ENCODE assay signal across 4 worm cellular contexts in genomic region chrV:11239187-11239725, ce11.
TF ChIP-seq lines count a peak whose summit lies in the region.

TSS of gene dvc-1 (minus strand) at chrV:11239331.
TSS of gene ima-1 (plus strand) at chrV:11239675.

TF ChIP-seq in whole organism, L2 larva, 48 proteins besides CTCF, POLR2A, EP300 and RAD21 (continues in another document):
- TF ChIP-seq ama-1 (optimal IDR thresholded peaks at IDR 0.05; lab: Kevin White, UChicago) (no peak), sma-9 (GFP tag; optimal IDR thresholded peaks at IDR 0.05; lab: Kevin White, UChicago) (peak; percentile 32), sma-9 (tag; optimal IDR thresholded peaks at IDR 0.05; lab: Kevin White, UChicago) (no peak), sem-4 (tag; optimal IDR thresholded peaks at IDR 0.05; lab: Kevin White, UChicago) (no peak), nhr-10 (tag; optimal IDR thresholded peaks at IDR 0.05; lab: Kevin White, UChicago) (no peak), lsy-2 (tag; optimal IDR thresholded peaks at IDR 0.05; lab: Kevin White, UChicago) (peak; percentile 25 to 73), ZK546.5 (tag; optimal IDR thresholded peaks at IDR 0.05; lab: Kevin White, UChicago) (no peak), Y55F3AM.14 (GFP tag; optimal IDR thresholded peaks at IDR 0.05; lab: Kevin White, UChicago) (no peak), ceh-16 (tag; optimal IDR thresholded peaks at IDR 0.05; lab: Kevin White, UChicago) (no peak), nhr-23 (tag; optimal IDR thresholded peaks at IDR 0.05; lab: Kevin White, UChicago) (no peak), mdl-1 (tag; optimal IDR thresholded peaks at IDR 0.05; lab: Kevin White, UChicago) (no peak), ztf-4 (tag; optimal IDR thresholded peaks at IDR 0.05; lab: Kevin White, UChicago) (no peak), gmeb-1 (tag; optimal IDR thresholded peaks at IDR 0.05; lab: Kevin White, UChicago) (peak; percentile 69), skn-1 (tag; optimal IDR thresholded peaks at IDR 0.05; lab: Kevin White, UChicago) (no peak), peb-1 (tag; optimal IDR thresholded peaks at IDR 0.05; lab: Kevin White, UChicago) (no peak), nhr-237 (tag; optimal IDR thresholded peaks at IDR 0.05; lab: Kevin White, UChicago) (no peak), lin-39 (tag; optimal IDR thresholded peaks at IDR 0.05; lab: Kevin White, UChicago) (no peak), zag-1 (tag; optimal IDR thresholded peaks at IDR 0.05; lab: Kevin White, UChicago) (no peak), nhr-77 (tag; optimal IDR thresholded peaks at IDR 0.05; lab: Kevin White, UChicago) (no peak), unc-62 (GFP tag; optimal IDR thresholded peaks at IDR 0.05; lab: Kevin White, UChicago) (no peak), dmd-4 (tag; optimal IDR thresholded peaks at IDR 0.05; lab: Kevin White, UChicago) (no peak), mab-5 (tag; optimal IDR thresholded peaks at IDR 0.05; lab: Kevin White, UChicago) (no peak), unc-39 (tag; optimal IDR thresholded peaks at IDR 0.05; lab: Kevin White, UChicago) (no peak), ceh-82 (tag; optimal IDR thresholded peaks at IDR 0.05; lab: Kevin White, UChicago) (peak; percentile 69), elt-3 (tag; optimal IDR thresholded peaks at IDR 0.05; lab: Kevin White, UChicago) (no peak)

TF ChIP-seq in whole organism, L4 larva, 104 proteins besides CTCF, POLR2A, EP300 and RAD21 (continues in another document):
- TF ChIP-seq mdl-1 (tag; optimal IDR thresholded peaks at IDR 0.05; lab: Kevin White, UChicago) (no peak), daf-16 (GFP tag; optimal IDR thresholded peaks at IDR 0.05; lab: Kevin White, UChicago) (no peak), daf-16 (tag; optimal IDR thresholded peaks at IDR 0.05; lab: Kevin White, UChicago) (no peak), snpc-4 (tag; optimal IDR thresholded peaks at IDR 0.05; lab: Kevin White, UChicago) (no peak), zip-2 (tag; optimal IDR thresholded peaks at IDR 0.05; lab: Kevin White, UChicago) (no peak), ctbp-1 (GFP tag; IDR thresholded peaks at IDR 0.05; lab: Robert Waterston, UW) (0 out of 2 replicates have a peak, but pooled peaks have one; percentile 8), mxl-3 (GFP tag; optimal IDR thresholded peaks at IDR 0.05; lab: Kevin White, UChicago) (peak; percentile 11), madf-5 (GFP tag; IDR thresholded peaks at IDR 0.05; lab: Robert Waterston, UW) (no peak), unc-62 (GFP tag; optimal IDR thresholded peaks at IDR 0.05 in 1 of 2; lab: Kevin White, UChicago) (no peak), unc-62 (tag; optimal IDR thresholded peaks at IDR 0.05; lab: Kevin White, UChicago) (no peak), zfp-2 (tag; optimal IDR thresholded peaks at IDR 0.05; lab: Kevin White, UChicago) (no peak), mdt-29 (GFP tag; IDR thresholded peaks at IDR 0.05; lab: Robert Waterston, UW) (peak; percentile 31; the same call in 1 of the 2 replicates), nhr-10 (tag; optimal IDR thresholded peaks at IDR 0.05; lab: Kevin White, UChicago) (no peak), tag-97 (GFP tag; IDR thresholded peaks at IDR 0.05; lab: Robert Waterston, UW) (no peak), nhr-11 (tag; optimal IDR thresholded peaks at IDR 0.05; lab: Kevin White, UChicago) (no peak), lin-1 (GFP tag; IDR thresholded peaks at IDR 0.05; lab: Robert Waterston, UW) (no peak), madf-9 (GFP tag; conservative IDR thresholded peaks at IDR 0.05; lab: Robert Waterston, UW) (no peak), dve-1 (tag; optimal IDR thresholded peaks at IDR 0.05; lab: Kevin White, UChicago; ENCODE audit: insufficient read depth) (peak; percentile 43), lin-39 (tag; optimal IDR thresholded peaks at IDR 0.05; lab: Kevin White, UChicago) (no peak), ces-1 (GFP tag; optimal IDR thresholded peaks at IDR 0.05; lab: Kevin White, UChicago) (no peak), lin-38 (GFP tag; IDR thresholded peaks at IDR 0.05; lab: Robert Waterston, UW) (peak; percentile 82), cey-2 (tag; optimal IDR thresholded peaks at IDR 0.05; lab: Kevin White, UChicago; ENCODE audit: borderline replicate concordance, insufficient read depth) (no peak), ceh-82 (tag; optimal IDR thresholded peaks at IDR 0.05; lab: Kevin White, UChicago) (no peak), nhr-48 (tag; optimal IDR thresholded peaks at IDR 0.05; lab: Kevin White, UChicago) (no peak)

TF ChIP-seq in whole organism, late embryonic, 69 proteins besides CTCF, POLR2A, EP300 and RAD21 (continues in another document):
- TF ChIP-seq hlh-30 (tag; optimal IDR thresholded peaks at IDR 0.05; lab: Kevin White, UChicago; ENCODE audit: insufficient read depth) (peak; percentile 70), ceh-30 (tag; optimal IDR thresholded peaks at IDR 0.05; lab: Kevin White, UChicago) (no peak), pat-9 (tag; optimal IDR thresholded peaks at IDR 0.05; lab: Kevin White, UChicago) (peak; percentile 71), pros-1 (tag; optimal IDR thresholded peaks at IDR 0.05; lab: Kevin White, UChicago) (no peak), elt-2 (tag; optimal IDR thresholded peaks at IDR 0.05; lab: Kevin White, UChicago) (peak; percentile 90), gmeb-2 (tag; optimal IDR thresholded peaks at IDR 0.05; lab: Kevin White, UChicago) (peak; percentile 63), ref-2 (tag; optimal IDR thresholded peaks at IDR 0.05; lab: Kevin White, UChicago) (peak; percentile 65), madf-2 (tag; optimal IDR thresholded peaks at IDR 0.05; lab: Kevin White, UChicago) (peak; percentile 38), fax-1 (tag; optimal IDR thresholded peaks at IDR 0.05; lab: Kevin White, UChicago) (peak; percentile 66), ets-4 (tag; optimal IDR thresholded peaks at IDR 0.05; lab: Kevin White, UChicago) (peak; percentile 23), ztf-16 (tag; optimal IDR thresholded peaks at IDR 0.05; lab: Kevin White, UChicago) (peak; percentile 82), sox-2 (GFP tag; IDR thresholded peaks at IDR 0.05; lab: Robert Waterston, UW) (peak; percentile 46), rnt-1 (tag; optimal IDR thresholded peaks at IDR 0.05; lab: Kevin White, UChicago) (peak; percentile 76), ceh-31 (tag; optimal IDR thresholded peaks at IDR 0.05; lab: Kevin White, UChicago) (peak; percentile 82), ceh-18 (tag; optimal IDR thresholded peaks at IDR 0.05; lab: Kevin White, UChicago) (peak; percentile 24), unc-42 (tag; optimal IDR thresholded peaks at IDR 0.05; lab: Kevin White, UChicago) (peak; percentile 28), nhr-11 (tag; optimal IDR thresholded peaks at IDR 0.05; lab: Kevin White, UChicago) (no peak), ceh-6 (GFP tag; optimal IDR thresholded peaks at IDR 0.05; lab: Kevin White, UChicago) (peak; percentile 65), sox-4 (tag; optimal IDR thresholded peaks at IDR 0.05; lab: Kevin White, UChicago) (peak; percentile 65), pag-3 (tag; optimal IDR thresholded peaks at IDR 0.05; lab: Kevin White, UChicago; ENCODE audit: borderline replicate concordance) (no peak), K02D7.2 (tag; optimal IDR thresholded peaks at IDR 0.05; lab: Kevin White, UChicago) (peak; percentile 62), nfya-1 (tag; optimal IDR thresholded peaks at IDR 0.05; lab: Kevin White, UChicago) (peak; percentile 75), lim-6 (tag; optimal IDR thresholded peaks at IDR 0.05; lab: Kevin White, UChicago) (peak; percentile 42), ama-1 (optimal IDR thresholded peaks at IDR 0.05; lab: Kevin White, UChicago) (no peak), ahr-1 (tag; optimal IDR thresholded peaks at IDR 0.05; lab: Kevin White, UChicago) (peak; percentile 76), lin-11 (tag; optimal IDR thresholded peaks at IDR 0.05; lab: Kevin White, UChicago) (peak; percentile 17)

TF ChIP-seq in whole organism, mixed stage, embryonic, 35 proteins besides CTCF, POLR2A, EP300 and RAD21 (continues in another document):
- TF ChIP-seq elt-1 (tag; optimal IDR thresholded peaks at IDR 0.05; lab: Kevin White, UChicago; ENCODE audit: borderline replicate concordance, insufficient read depth) (peak; percentile 2), M03D4.4 (tag; optimal IDR thresholded peaks at IDR 0.05; lab: Kevin White, UChicago) (peak; percentile 78), flh-1 (GFP tag; optimal IDR thresholded peaks at IDR 0.05; lab: Kevin White, UChicago) (no peak), elt-3 (tag; optimal IDR thresholded peaks at IDR 0.05; lab: Kevin White, UChicago) (no peak), nhr-2 (tag; optimal IDR thresholded peaks at IDR 0.05; lab: Kevin White, UChicago) (no peak), nhr-76 (tag; optimal IDR thresholded peaks at IDR 0.05; lab: Kevin White, UChicago) (peak; percentile 70), ham-2 (GFP tag; optimal IDR thresholded peaks at IDR 0.05; lab: Kevin White, UChicago) (peak; percentile 14), mep-1 (tag; optimal IDR thresholded peaks at IDR 0.05; lab: Kevin White, UChicago) (peak; percentile 75), unc-39 (tag; optimal IDR thresholded peaks at IDR 0.05; lab: Kevin White, UChicago) (no peak), nhr-12 (tag; optimal IDR thresholded peaks at IDR 0.05; lab: Kevin White, UChicago) (peak; percentile 56), hlh-1 (tag; optimal IDR thresholded peaks at IDR 0.05; lab: Kevin White, UChicago) (peak; percentile 48), lsy-2 (tag; optimal IDR thresholded peaks at IDR 0.05; lab: Kevin White, UChicago) (peak; percentile 56), ceh-39 (tag; optimal IDR thresholded peaks at IDR 0.05; lab: Kevin White, UChicago) (no peak), lin-32 (GFP tag; optimal IDR thresholded peaks at IDR 0.05; lab: Kevin White, UChicago) (no peak), cnd-1 (tag; optimal IDR thresholded peaks at IDR 0.05; lab: Kevin White, UChicago) (peak; percentile 76), sptf-1 (tag; optimal IDR thresholded peaks at IDR 0.05; lab: Kevin White, UChicago) (peak; percentile 89), lin-13 (tag; optimal IDR thresholded peaks at IDR 0.05; lab: Kevin White, UChicago) (no peak), zip-8 (tag; optimal IDR thresholded peaks at IDR 0.05; lab: Kevin White, UChicago) (no peak), ceh-43 (GFP tag; optimal IDR thresholded peaks at IDR 0.05; lab: Kevin White, UChicago) (peak; percentile 82), ztf-11 (tag; optimal IDR thresholded peaks at IDR 0.05; lab: Kevin White, UChicago) (peak; percentile 89), ceh-83 (GFP tag; optimal IDR thresholded peaks at IDR 0.05; lab: Kevin White, UChicago) (peak; percentile 59), snpc-4 (tag; optimal IDR thresholded peaks at IDR 0.05; lab: Kevin White, UChicago) (no peak), nhr-237 (tag; optimal IDR thresholded peaks at IDR 0.05; lab: Kevin White, UChicago) (peak; percentile 61), pha-4 (tag; optimal IDR thresholded peaks at IDR 0.05; lab: Kevin White, UChicago) (no peak), mab-5 (tag; optimal IDR thresholded peaks at IDR 0.05; lab: Kevin White, UChicago) (no peak), tbx-8 (GFP tag; optimal IDR thresholded peaks at IDR 0.05; lab: Kevin White, UChicago) (no peak), nhr-28 (tag; optimal IDR thresholded peaks at IDR 0.05; lab: Kevin White, UChicago) (peak; percentile 8), bed-3 (GFP tag; optimal IDR thresholded peaks at IDR 0.05; lab: Kevin White, UChicago) (peak; percentile 44), blmp-1 (tag; optimal IDR thresholded peaks at IDR 0.05; lab: Kevin White, UChicago) (peak; percentile 64)
